Worm (Caenorhabditis elegans): ENCODE results near the gene Y77E11A.16.

DNA sequence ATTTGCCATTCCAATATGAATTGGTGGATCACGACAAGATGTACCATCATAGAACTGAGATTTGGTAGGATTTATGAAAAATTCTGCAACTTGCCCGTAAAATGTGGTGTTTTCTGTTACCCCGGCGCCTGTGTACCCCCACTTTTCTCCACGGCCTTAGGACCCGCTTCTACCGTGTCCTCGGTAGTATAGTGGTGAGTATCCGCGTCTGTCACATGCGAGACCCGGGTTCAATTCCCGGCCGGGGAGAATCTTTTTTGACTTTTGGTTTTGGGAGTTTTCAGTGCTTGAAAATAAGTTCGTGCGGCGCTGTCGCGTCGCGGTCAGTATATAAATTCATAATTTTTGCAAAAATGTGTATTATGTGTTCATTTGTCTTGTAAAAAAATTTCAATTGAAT is 29.2 kb downstream of the Y77E11A.16 start:
- TF ChIP-seq let-607 (tag; optimal IDR thresholded peaks at IDR 0.05) (no peak), gei-17 (GFP tag; optimal IDR thresholded peaks at IDR 0.05) (no peak), Y67H2A.10 (GFP tag; conservative IDR thresholded peaks at IDR 0.05) (no peak)
